Fruit fly (Drosophila melanogaster) whole organism, embryonic: ENCODE results near the gene N.
A peak's percentile ranks its signal among the peaks of the same experiment; 100 is the strongest.

Experiments used
- Abd-B ChIP-seq: fragments of 200-800 bp; sonication (Bioruptor generic); optimal IDR thresholded peaks from 2 replicates; lab custom pipeline; 2018; ENCODE audit warnings: missing biosample characterization, mild to moderate bottlenecking, missing genetic modification characterization, moderate library complexity
- Adf1 ChIP-seq: fragments of 200-800 bp; sonication (Bioruptor generic); IDR thresholded peaks from 2 replicates; pipeline ENCODE4 v1.3.6; 2022; ENCODE audit warnings: missing biosample characterization, missing genetic modification characterization
- Aef1 ChIP-seq: fragments of 200-800 bp; sonication (Bioruptor generic); IDR thresholded peaks from 3 replicates; pipeline ENCODE4 v1.3.6; 2022; ENCODE audit warnings: missing biosample characterization, missing genetic modification characterization
- Atf6 ChIP-seq: fragments of 200-800 bp; sonication (Bioruptor generic); IDR thresholded peaks from 2 replicates; pipeline ENCODE4 v1.3.6; 2022; ENCODE audit warnings: missing biosample characterization, missing genetic modification characterization
- BtbVII ChIP-seq: fragments of 200-800 bp; sonication (Bioruptor generic); optimal IDR thresholded peaks from 3 replicates; lab custom pipeline; 2017; ENCODE audit warnings: missing biosample characterization, mild to moderate bottlenecking, missing genetic modification characterization
- CG11695 ChIP-seq: fragments of 200-800 bp; sonication (Bioruptor generic); IDR thresholded peaks from 3 replicates; pipeline ENCODE4 v1.3.6; 2022; ENCODE audit warnings: missing biosample characterization, missing genetic modification characterization
- CG12155 ChIP-seq: fragments of 200-800 bp; sonication (Bioruptor generic); optimal IDR thresholded peaks from 3 replicates; lab custom pipeline; 2016; ENCODE audit warnings: missing biosample characterization, missing genetic modification characterization
- CG13624 ChIP-seq: fragments of 200-800 bp; sonication (Bioruptor generic); optimal IDR thresholded peaks from 2 replicates; lab custom pipeline; 2016; ENCODE audit warnings: missing biosample characterization, missing genetic modification characterization
- CG17802 ChIP-seq: fragments of 200-800 bp; sonication (Bioruptor generic); optimal IDR thresholded peaks from 2 replicates; lab custom pipeline; 2018; ENCODE audit warnings: missing biosample characterization, mild to moderate bottlenecking, missing genetic modification characterization, moderate library complexity
- CG2202 ChIP-seq: fragments of 200-800 bp; sonication (Bioruptor generic); optimal IDR thresholded peaks from 2 replicates; lab custom pipeline; 2018; ENCODE audit warnings: missing biosample characterization, mild to moderate bottlenecking, missing genetic modification characterization
- CG2712 ChIP-seq: fragments of 200-800 bp; optimal IDR thresholded peaks from 3 replicates; lab custom pipeline; 2019; ENCODE audit warnings: missing biosample characterization, mild to moderate bottlenecking, missing genetic modification characterization, moderate library complexity
- CG2875 ChIP-seq: fragments of 200-800 bp; sonication (Bioruptor generic); optimal IDR thresholded peaks from 2 replicates; lab custom pipeline; 2017; ENCODE audit warnings: missing biosample characterization, mild to moderate bottlenecking, missing genetic modification characterization, missing genetic modification reagents
- CG2889 ChIP-seq: fragments of 200-800 bp; sonication (Bioruptor generic); IDR thresholded peaks from 3 replicates; pipeline ENCODE4 v1.3.6; 2022; ENCODE audit warnings: missing biosample characterization, missing genetic modification characterization
- CG30020 ChIP-seq: fragments of 200-800 bp; optimal IDR thresholded peaks from 2 replicates; lab custom pipeline; 2019; ENCODE audit warnings: missing biosample characterization, mild to moderate bottlenecking, missing genetic modification characterization, moderate library complexity
- CG3407 ChIP-seq: fragments of 200-800 bp; sonication (Bioruptor generic); optimal IDR thresholded peaks from 2 replicates; lab custom pipeline; 2018; ENCODE audit warnings: missing biosample characterization, mild to moderate bottlenecking, missing genetic modification characterization
- CG6683 ChIP-seq: fragments of 200-800 bp; sonication (Bioruptor generic); optimal IDR thresholded peaks from 2 replicates; lab custom pipeline; 2017; ENCODE audit warnings: missing biosample characterization, mild to moderate bottlenecking, missing genetic modification characterization, missing genetic modification reagents
- CG7928 ChIP-seq: fragments of 200-800 bp; sonication (Bioruptor generic); optimal IDR thresholded peaks from 2 replicates; lab custom pipeline; 2017; ENCODE audit warnings: missing biosample characterization, mild to moderate bottlenecking, missing genetic modification characterization
- CG8089 ChIP-seq: fragments of 200-800 bp; sonication (Bioruptor generic); optimal IDR thresholded peaks from 3 replicates; lab custom pipeline; 2016; ENCODE audit warnings: missing biosample characterization, missing genetic modification characterization
- CG8478 ChIP-seq: fragments of >200 bp; optimal IDR thresholded peaks from 2 replicates; lab custom pipeline; 2018
- CG9932 ChIP-seq: fragments of 200-800 bp; sonication (Bioruptor generic); IDR thresholded peaks from 2 replicates; pipeline ENCODE4 v1.3.6; 2022; ENCODE audit warnings: missing biosample characterization, missing genetic modification characterization
- D19A ChIP-seq: fragments of 200-800 bp; optimal IDR thresholded peaks from 3 replicates; lab custom pipeline; 2019; ENCODE audit warnings: missing biosample characterization, mild to moderate bottlenecking, missing genetic modification characterization, moderate library complexity
- Dll ChIP-seq: fragments of 200-800 bp; sonication (Bioruptor generic); IDR thresholded peaks from 4 replicates; pipeline ENCODE4 v1.3.6; 2022; ENCODE audit warnings: missing biosample characterization, missing genetic modification characterization; ENCODE audit not compliant: partially characterized antibody
- Dp ChIP-seq: fragments of 200-800 bp; sonication (Bioruptor generic); optimal IDR thresholded peaks from 2 replicates; lab custom pipeline; 2018; ENCODE audit warnings: missing biosample characterization, mild to moderate bottlenecking, missing genetic modification characterization, moderate library complexity
- Dref ChIP-seq: fragments of 200-800 bp; sonication (Bioruptor generic); IDR thresholded peaks from 2 replicates; pipeline ENCODE4 v1.3.6; 2022; ENCODE audit warnings: missing biosample characterization, missing genetic modification characterization
- E2f2 ChIP-seq: fragments of 200-800 bp; sonication (Bioruptor generic); IDR thresholded peaks from 2 replicates; pipeline ENCODE4 v1.3.6; 2022; ENCODE audit warnings: missing biosample characterization, missing genetic modification characterization
- Gsc ChIP-seq: fragments of 200-800 bp; sonication (Bioruptor generic); IDR thresholded peaks from 2 replicates; pipeline ENCODE4 v1.3.6; 2022; ENCODE audit warnings: missing biosample characterization, missing genetic modification characterization
- HLH54F ChIP-seq: fragments of 200-800 bp; sonication (Bioruptor generic); optimal IDR thresholded peaks from 3 replicates; lab custom pipeline; 2016; ENCODE audit warnings: missing biosample characterization, missing genetic modification characterization
- HLHmδ ChIP-seq: fragments of 200-800 bp; sonication (Bioruptor generic); optimal IDR thresholded peaks from 2 replicates; lab custom pipeline; 2018; ENCODE audit warnings: missing biosample characterization, mild to moderate bottlenecking, missing genetic modification characterization, moderate library complexity
- MBD-R2 ChIP-seq: fragments of 200-800 bp; sonication (Bioruptor generic); IDR thresholded peaks from 2 replicates; pipeline ENCODE4 v1.3.6; 2022; ENCODE audit warnings: missing biosample characterization, missing genetic modification characterization
- Nf-YC ChIP-seq: fragments of 200-800 bp; optimal IDR thresholded peaks from 3 replicates; lab custom pipeline; 2019; ENCODE audit warnings: missing biosample characterization, mild to moderate bottlenecking, missing genetic modification characterization, moderate library complexity
- Ptx1 ChIP-seq: fragments of 200-800 bp; sonication (Bioruptor generic); IDR thresholded peaks from 2 replicates; pipeline ENCODE4 v1.3.6; 2022; ENCODE audit warnings: missing biosample characterization, missing genetic modification characterization
- TFAM ChIP-seq: fragments of 200-800 bp; sonication (Bioruptor generic); optimal IDR thresholded peaks from 2 replicates; lab custom pipeline; 2017; ENCODE audit warnings: missing biosample characterization, missing genetic modification characterization, inconsistent platforms
- ase ChIP-seq: fragments of 200-800 bp; sonication (Bioruptor generic); IDR thresholded peaks from 3 replicates; pipeline ENCODE4 v1.3.6; 2022; ENCODE audit warnings: missing biosample characterization, missing genetic modification characterization
- ato ChIP-seq: fragments of 200-800 bp; sonication (Bioruptor generic); IDR thresholded peaks from 2 replicates; pipeline ENCODE4 v1.3.6; 2022; ENCODE audit warnings: missing biosample characterization, missing genetic modification characterization; ENCODE audit not compliant: partially characterized antibody
- chinmo ChIP-seq: fragments of 200-800 bp; sonication (Bioruptor generic); IDR thresholded peaks from 4 replicates; pipeline ENCODE4 v1.3.6; 2022; ENCODE audit warnings: missing biosample characterization, missing genetic modification characterization; ENCODE audit not compliant: partially characterized antibody
- chm ChIP-seq: fragments of 200-800 bp; sonication (Bioruptor generic); IDR thresholded peaks from 2 replicates; pipeline ENCODE4 v1.3.6; 2022; ENCODE audit warnings: missing biosample characterization, missing genetic modification characterization
- ci ChIP-seq: fragments of 200-800 bp; sonication (Bioruptor generic); IDR thresholded peaks from 3 replicates; pipeline ENCODE4 v1.3.6; 2022; ENCODE audit warnings: missing biosample characterization, missing genetic modification characterization
- emc ChIP-seq: fragments of 200-800 bp; sonication (Bioruptor generic); optimal IDR thresholded peaks from 2 replicates; lab custom pipeline; 2016; ENCODE audit warnings: missing biosample characterization, missing genetic modification characterization
- ems ChIP-seq: fragments of 200-800 bp; sonication (Bioruptor generic); optimal IDR thresholded peaks from 3 replicates; lab custom pipeline; 2016; ENCODE audit warnings: missing biosample characterization, missing genetic modification characterization
- en ChIP-seq: fragments of 200-800 bp; sonication (Bioruptor generic); optimal IDR thresholded peaks from 2 replicates; lab custom pipeline; 2016; ENCODE audit warnings: missing biosample characterization, missing genetic modification characterization
- fd64A ChIP-seq: fragments of 200-800 bp; sonication (Bioruptor generic); optimal IDR thresholded peaks from 3 replicates; lab custom pipeline; 2018; ENCODE audit warnings: missing biosample characterization, mild to moderate bottlenecking, missing genetic modification characterization
- fd96Cb ChIP-seq: fragments of 200-800 bp; sonication (Bioruptor generic); optimal IDR thresholded peaks from 2 replicates; lab custom pipeline; 2018; ENCODE audit warnings: missing biosample characterization, mild to moderate bottlenecking, missing genetic modification characterization, moderate library complexity
- gfzf ChIP-seq: fragments of 200-800 bp; sonication (Bioruptor generic); optimal IDR thresholded peaks from 2 replicates; lab custom pipeline; 2016; ENCODE audit warnings: missing biosample characterization, mild to moderate bottlenecking, missing genetic modification characterization, moderate library complexity
- grn ChIP-seq: fragments of 200-800 bp; sonication (Bioruptor generic); optimal IDR thresholded peaks from 3 replicates; lab custom pipeline; 2017; ENCODE audit warnings: missing biosample characterization, missing genetic modification characterization
- gsb-n ChIP-seq: fragments of 200-800 bp; sonication (Bioruptor generic); optimal IDR thresholded peaks from 3 replicates; lab custom pipeline; 2018; ENCODE audit warnings: missing biosample characterization, mild to moderate bottlenecking, missing genetic modification characterization
- her ChIP-seq: fragments of 200-800 bp; sonication (Bioruptor generic); optimal IDR thresholded peaks from 2 replicates; lab custom pipeline; 2016; ENCODE audit warnings: missing biosample characterization, missing genetic modification characterization
- peb ChIP-seq: fragments of 200-800 bp; sonication (Bioruptor generic); IDR thresholded peaks from 2 replicates; pipeline ENCODE4 v1.3.6; 2022; ENCODE audit warnings: missing biosample characterization, missing genetic modification characterization
- row ChIP-seq: fragments of 200-800 bp; sonication (Bioruptor generic); IDR thresholded peaks from 3 replicates; pipeline ENCODE4 v1.3.6; 2022; ENCODE audit warnings: missing biosample characterization, missing genetic modification characterization
- sens ChIP-seq: fragments of 200-800 bp; sonication (Bioruptor generic); peaks from one replicate; lab custom pipeline; 2016; ENCODE audit warnings: missing biosample characterization, missing genetic modification characterization
- twi ChIP-seq: fragments of 200-800 bp; optimal IDR thresholded peaks from 2 replicates; lab custom pipeline; 2019; ENCODE audit warnings: missing biosample characterization, mild to moderate bottlenecking, missing genetic modification characterization, moderate library complexity
- unc-4 ChIP-seq: fragments of 200-800 bp; sonication (Bioruptor generic); IDR thresholded peaks from 2 replicates; pipeline ENCODE4 v1.3.6; 2022; ENCODE audit warnings: missing biosample characterization, missing genetic modification characterization; ENCODE audit not compliant: partially characterized antibody

N gene

DNA sequence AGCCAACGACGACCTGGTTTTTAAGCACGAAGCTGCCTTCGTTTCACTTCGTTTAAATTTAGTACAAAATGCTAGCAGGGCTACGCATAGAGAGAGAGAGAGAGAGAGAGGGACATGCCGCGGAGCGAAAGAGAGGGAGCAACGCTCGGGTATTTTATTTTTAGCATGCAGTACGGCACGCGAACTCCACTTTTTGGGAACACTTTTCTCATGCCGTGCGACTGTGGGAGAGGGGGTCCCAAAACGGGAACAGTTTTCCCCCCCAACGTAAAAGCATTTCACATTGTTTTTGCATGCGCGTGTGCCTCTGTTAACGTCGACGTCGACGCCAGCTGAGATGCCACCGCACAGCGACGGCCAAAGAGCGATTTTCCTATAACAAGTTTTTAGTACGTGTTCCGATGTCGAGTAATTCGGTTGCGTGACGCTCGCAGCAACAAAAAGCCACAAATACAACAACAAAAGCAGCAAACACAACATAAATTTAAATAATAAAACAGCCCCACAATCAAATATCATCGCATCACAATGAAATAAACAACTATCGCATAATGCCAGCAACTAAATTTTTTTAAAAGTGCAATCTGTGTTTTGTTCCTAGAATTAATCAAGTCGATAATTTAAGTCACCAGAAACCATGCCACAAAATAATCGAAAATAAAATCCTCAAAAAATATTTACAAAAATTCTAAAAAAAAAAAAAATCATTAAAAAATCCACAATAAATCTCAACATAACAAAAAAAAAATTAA, 35.3 kb upstream of the N start (continued):
- TF ChIP-seq TFAM (GFP tag; lab: Kevin White, UChicago) = no peak
- peak; percentile 36 for TF ChIP-seq sens (GFP tag; lab: Kevin White, UChicago)
- no peak for TF ChIP-seq Dref (GFP tag; lab: Robert Waterston, UW)
- TF ChIP-seq ato (GFP tag; lab: Robert Waterston, UW) = no peak
- no peak for TF ChIP-seq CG2875 (GFP tag; lab: Kevin White, UChicago)
- TF ChIP-seq CG2889 = no peak
- no peak for TF ChIP-seq Gsc (GFP tag; lab: Robert Waterston, UW)
- TF ChIP-seq Abd-B (GFP tag; lab: Kevin White, UChicago) = no peak
- TF ChIP-seq Adf1 = peak; percentile 94
- no peak for TF ChIP-seq unc-4 (GFP tag; lab: Robert Waterston, UW)
- no peak for TF ChIP-seq emc (GFP tag; lab: Kevin White, UChicago)
- TF ChIP-seq Dp = no peak
- 0 out of 2 replicates have a peak, but pooled peaks have one; percentile 9 for TF ChIP-seq E2f2 (GFP tag; lab: Robert Waterston, UW)
- TF ChIP-seq en = no peak
- no peak for TF ChIP-seq D19A (tag; lab: Kevin White, UChicago)
- no peak for TF ChIP-seq fd64A (GFP tag; lab: Kevin White, UChicago)
- TF ChIP-seq ase = no peak
- TF ChIP-seq gfzf (GFP tag; lab: Kevin White, UChicago) = no peak
- 0 out of 4 replicates have a peak, but pooled peaks have one; percentile 50 for TF ChIP-seq chinmo (GFP tag; lab: Robert Waterston, UW)
- no peak for TF ChIP-seq CG6683 (GFP tag; lab: Kevin White, UChicago)
- no peak for TF ChIP-seq grn (GFP tag; lab: Kevin White, UChicago)
- no peak for TF ChIP-seq CG11695
- TF ChIP-seq row (GFP tag; lab: Robert Waterston, UW) = no peak
- TF ChIP-seq fd96Cb (tag; lab: Kevin White, UChicago) = no peak
- TF ChIP-seq Nf-YC (tag; lab: Kevin White, UChicago) = peak; percentile 9
- TF ChIP-seq Dll (GFP tag; lab: Robert Waterston, UW) = no peak
- no peak for TF ChIP-seq CG30020 (tag; lab: Kevin White, UChicago)
- no peak for TF ChIP-seq Atf6 (GFP tag; lab: Robert Waterston, UW)
- TF ChIP-seq chm (GFP tag; lab: Robert Waterston, UW) = 0 out of 2 replicates have a peak, but pooled peaks have one; percentile 26
- TF ChIP-seq CG2712 (tag; lab: Kevin White, UChicago) = no peak
- no peak for TF ChIP-seq CG7928 (GFP tag; lab: Kevin White, UChicago)
- TF ChIP-seq CG3407 (GFP tag; lab: Kevin White, UChicago) = no peak
- no peak for TF ChIP-seq CG8089 (GFP tag; lab: Kevin White, UChicago)
- peak; percentile 47 for TF ChIP-seq HLHmδ
- TF ChIP-seq CG13624 (GFP tag; lab: Kevin White, UChicago) = no peak
- TF ChIP-seq CG9932 (GFP tag; lab: Robert Waterston, UW) = no peak
- TF ChIP-seq peb = no peak
- no peak for TF ChIP-seq CG2202 (tag; lab: Kevin White, UChicago)
- TF ChIP-seq HLH54F (GFP tag; lab: Kevin White, UChicago) = no peak
- TF ChIP-seq twi (tag; lab: Kevin White, UChicago) = no peak
- TF ChIP-seq CG8478 (lab: Kevin White, UChicago) = no peak
- TF ChIP-seq gsb-n (tag; lab: Kevin White, UChicago) = no peak
- TF ChIP-seq MBD-R2 (GFP tag; lab: Robert Waterston, UW) = no peak
- no peak for TF ChIP-seq Ptx1 (GFP tag; lab: Robert Waterston, UW)
- no peak for TF ChIP-seq CG17802 (tag; lab: Kevin White, UChicago)
- TF ChIP-seq ci (GFP tag; lab: Robert Waterston, UW) = no peak
- TF ChIP-seq her (GFP tag; lab: Kevin White, UChicago) = no peak
- no peak for TF ChIP-seq ems (GFP tag; lab: Kevin White, UChicago)
- TF ChIP-seq CG12155 (GFP tag; lab: Kevin White, UChicago) = no peak
- no peak for TF ChIP-seq BtbVII (GFP tag; lab: Kevin White, UChicago)
- TF ChIP-seq Aef1 (GFP tag; lab: Robert Waterston, UW) = peak; percentile 22; the same call in 1 of the 3 replicates
